Worm (Caenorhabditis elegans) whole organism, early embryonic: ENCODE measurements around the gene pcp-4.

ENCODE experiments used
- aly-1 ChIP-seq: sonication (generic microtip); optimal IDR thresholded peaks from 2 replicates; lab custom pipeline; 2016; ENCODE audit warnings: missing genetic modification characterization, missing compliant biosample characterization
- ama-1 ChIP-seq: fragments of 150-350 bp; optimal IDR thresholded peaks from 2 replicates; lab custom pipeline; 2014
- ceh-13 ChIP-seq: fragments of 200-800 bp; sonication (Bioruptor generic); optimal IDR thresholded peaks from 2 replicates; lab custom pipeline; 2018; ENCODE audit warnings: mild to moderate bottlenecking, missing genetic modification characterization, missing compliant biosample characterization
- ceh-36 ChIP-seq: sonication (generic microtip); optimal IDR thresholded peaks from 2 replicates; lab custom pipeline; 2016; ENCODE audit warnings: missing genetic modification characterization, inconsistent platforms, missing compliant biosample characterization
- ets-7 ChIP-seq: sonication (generic microtip); optimal IDR thresholded peaks from 2 replicates; lab custom pipeline; 2016; ENCODE audit warnings: missing genotype, missing genetic modification characterization, missing compliant biosample characterization
- flt-1 ChIP-seq: fragments of 200-800 bp; sonication (Bioruptor generic); IDR thresholded peaks from 2 replicates; pipeline ENCODE4 v1.3.6; 2022; ENCODE audit warnings: missing genetic modification characterization, missing compliant biosample characterization
- hmbx-1 ChIP-seq: sonication (generic microtip); optimal IDR thresholded peaks from 2 replicates; lab custom pipeline; 2016; ENCODE audit warnings: mild to moderate bottlenecking, missing genetic modification characterization, missing compliant biosample characterization
- hmg-4 ChIP-seq: fragments of 200-800 bp; sonication (Bioruptor generic); optimal IDR thresholded peaks from 2 replicates; lab custom pipeline; 2018; ENCODE audit warnings: mild to moderate bottlenecking, missing genetic modification characterization, missing compliant biosample characterization
- hnd-1 ChIP-seq: sonication (generic microtip); optimal IDR thresholded peaks from 2 replicates; lab custom pipeline; 2016; ENCODE audit warnings: missing genetic modification characterization, missing compliant biosample characterization
- pes-1 ChIP-seq: fragments of 200-800 bp; sonication (Bioruptor generic); IDR thresholded peaks from 2 replicates; pipeline ENCODE4 v1.3.6; 2022; ENCODE audit warnings: missing genetic modification reagents, missing genetic modification characterization, missing compliant biosample characterization
- scrt-1 ChIP-seq: fragments of 200-800 bp; sonication (Bioruptor generic); IDR thresholded peaks from 2 replicates; pipeline ENCODE4 v1.3.6; 2022; ENCODE audit warnings: missing genetic modification characterization, missing compliant biosample characterization
- sea-1 ChIP-seq: fragments of 200-800 bp; sonication (Bioruptor generic); conservative IDR thresholded peaks from 2 replicates; pipeline ENCODE4 v1.3.6; 2022; ENCODE audit warnings: missing genetic modification characterization, missing compliant biosample characterization
- tbx-11 ChIP-seq: fragments of 200-800 bp; sonication (Bioruptor generic); IDR thresholded peaks from 2 replicates; pipeline ENCODE4 v1.3.6; 2022; ENCODE audit warnings: missing genetic modification characterization, missing compliant biosample characterization

DNA sequence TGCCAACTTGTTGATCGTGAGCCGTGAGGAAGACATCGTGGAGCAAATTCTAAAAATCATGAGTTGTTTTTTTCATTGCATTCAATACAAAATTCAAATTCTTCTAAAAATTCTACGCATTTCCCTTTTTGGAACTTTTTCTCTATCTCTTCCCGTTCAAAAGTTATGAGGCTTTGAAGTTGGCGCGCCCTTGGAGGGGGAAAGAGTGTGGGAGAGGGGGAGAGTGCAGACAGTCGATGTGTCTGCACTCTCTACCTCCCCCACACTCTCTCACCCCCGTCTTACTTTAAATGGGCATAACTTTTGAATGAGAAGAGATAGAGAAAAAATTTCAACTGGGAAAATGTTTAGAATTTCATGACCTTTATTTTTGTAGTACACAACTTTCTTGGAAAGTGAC is 25.5 kb upstream of the pcp-4 start:
- TF ChIP-seq ama-1 (no peak), ceh-13 (GFP tag; lab: Kevin White, UChicago) (no peak), pes-1 (no peak), aly-1 (tag; lab: Kevin White, UChicago) (no peak), ets-7 (tag; lab: Kevin White, UChicago) (no peak), sea-1 (GFP tag; lab: Robert Waterston, UW) (no peak), flt-1 (GFP tag; lab: Robert Waterston, UW) (no peak), hnd-1 (tag; lab: Kevin White, UChicago) (no peak), hmg-4 (GFP tag; lab: Kevin White, UChicago) (no peak), tbx-11 (no peak), scrt-1 (GFP tag; lab: Robert Waterston, UW) (no peak), ceh-36 (tag; lab: Kevin White, UChicago) (no peak), hmbx-1 (no peak)
